Fruit fly (Drosophila melanogaster): ENCODE measurements around the gene Cp15.

The Cp15 gene

DNA sequence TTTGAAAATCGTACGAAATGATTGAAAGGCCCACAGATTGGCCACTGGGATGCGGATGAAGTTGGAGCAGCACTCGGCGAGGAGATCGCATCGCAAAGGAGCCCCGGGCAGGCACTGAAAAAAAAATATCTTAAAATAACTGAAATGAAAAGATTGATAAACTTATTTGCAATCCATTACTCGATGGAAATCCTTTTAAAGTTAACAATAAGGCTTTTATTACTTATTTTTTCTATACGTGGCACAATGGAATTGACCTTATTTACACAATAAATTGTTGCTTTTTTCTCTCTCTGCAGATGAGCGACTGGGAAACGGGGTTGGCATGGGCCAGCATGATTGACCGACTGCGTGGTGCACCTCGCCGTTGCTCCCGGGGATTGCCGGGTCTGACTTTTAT lies 23.0 kb downstream of the Cp15 start (continued):
- TF ChIP-seq org-1 (GFP tag; optimal IDR thresholded peaks at IDR 0.05) (peak; percentile 44), Ptx1 (GFP tag; IDR thresholded peaks at IDR 0.05) (peak; percentile 67), Ets97D (GFP tag; optimal IDR thresholded peaks at IDR 0.05) (no peak), chm (GFP tag; IDR thresholded peaks at IDR 0.05) (no peak), CG10321 (GFP tag; IDR thresholded peaks at IDR 0.05) (no peak), Dp (GFP tag; optimal IDR thresholded peaks at IDR 0.05) (no peak), sd (tag; optimal IDR thresholded peaks at IDR 0.05) (no peak), br (optimal IDR thresholded peaks at IDR 0.05) (no peak), ERR (GFP tag; optimal IDR thresholded peaks at IDR 0.05) (peak; percentile 2), dmrt99B (tag; optimal IDR thresholded peaks at IDR 0.05) (peak; percentile 81), disco-r (GFP tag; optimal IDR thresholded peaks at IDR 0.05) (no peak), CG16813 (GFP tag; IDR thresholded peaks at IDR 0.05; ENCODE audit: partially characterized antibody) (no peak), CG5953 (GFP tag; IDR thresholded peaks at IDR 0.05) (peak; percentile 67), phol (tag; optimal IDR thresholded peaks at IDR 0.05) (peak; percentile 70), chn (GFP tag; optimal IDR thresholded peaks at IDR 0.05) (peak; percentile 37), Fer3 (tag; optimal IDR thresholded peaks at IDR 0.05) (peak; percentile 41), Dref (GFP tag; IDR thresholded peaks at IDR 0.05) (no peak), HLH3B (GFP tag; IDR thresholded peaks at IDR 0.05) (peak; percentile 65), p53 (GFP tag; optimal IDR thresholded peaks at IDR 0.05) (peak; percentile 3), Lhr (GFP tag; optimal IDR thresholded peaks at IDR 0.05) (peak; percentile 4), CG10431 (GFP tag; optimal IDR thresholded peaks at IDR 0.05) (no peak), mam (GFP tag; optimal IDR thresholded peaks at IDR 0.05) (no peak), NC2α (GFP tag; optimal IDR thresholded peaks at IDR 0.05) (no peak), toy (GFP tag; IDR thresholded peaks at IDR 0.05) (no peak), CG1024 (GFP tag; IDR thresholded peaks at IDR 0.05) (peak; percentile 52; the same call in 1 of the 2 replicates), Ada2b (GFP tag; IDR thresholded peaks at IDR 0.05) (peak; percentile 64; the same call in 1 of the 2 replicates), hbn (GFP tag; IDR thresholded peaks at IDR 0.05; ENCODE audit: partially characterized antibody) (no peak), CG9797 (GFP tag; optimal IDR thresholded peaks at IDR 0.05) (no peak), CG2678 (tag; optimal IDR thresholded peaks at IDR 0.05) (peak; percentile 74), CG11085 (GFP tag; IDR thresholded peaks at IDR 0.05) (no peak), Lim3 (GFP tag; IDR thresholded peaks at IDR 0.05) (no peak), tin (GFP tag; optimal IDR thresholded peaks at IDR 0.05) (peak; percentile 40), CG16815 (GFP tag; optimal IDR thresholded peaks at IDR 0.05) (no peak), ci (GFP tag; IDR thresholded peaks at IDR 0.05) (peak; percentile 83), fru (optimal IDR thresholded peaks at IDR 0.05) (no peak), run (tag; optimal IDR thresholded peaks at IDR 0.05) (peak; percentile 12), CG14050 (GFP tag; IDR thresholded peaks at IDR 0.05) (peak; percentile 32; the same call in 1 of the 3 replicates), CG17361 (GFP tag; IDR thresholded peaks at IDR 0.05) (0 out of 3 replicates have a peak, but pooled peaks have one; percentile 35), CG12219 (GFP tag; optimal IDR thresholded peaks at IDR 0.05) (no peak), CG8281 (tag; optimal IDR thresholded peaks at IDR 0.05) (peak; percentile 4), CG17359 (tag; optimal IDR thresholded peaks at IDR 0.05) (peak; percentile 85), CG8388 (GFP tag; optimal IDR thresholded peaks at IDR 0.05) (peak; percentile 72), zfh1 (GFP tag; IDR thresholded peaks at IDR 0.05) (peak; percentile 67; the same call in 2 of the 3 replicates), ken (GFP tag; IDR thresholded peaks at IDR 0.05) (peak; percentile 67; the same call in 2 of the 3 replicates), B-H1 (GFP tag; IDR thresholded peaks at IDR 0.05) (peak; percentile 49), bowl (GFP tag; IDR thresholded peaks at IDR 0.05) (no peak), CG18599 (GFP tag; optimal IDR thresholded peaks at IDR 0.05) (peak; percentile 34), ara (GFP tag; IDR thresholded peaks at IDR 0.05) (peak; percentile 37; the same call in 1 of the 2 replicates), Eip74EF (GFP tag; optimal IDR thresholded peaks at IDR 0.05) (peak in 1 of 2 experiments; percentile 33), CG17612 (GFP tag; IDR thresholded peaks at IDR 0.05) (no peak), CG32772 (GFP tag; IDR thresholded peaks at IDR 0.05) (peak; percentile 57), CG14710 (tag; optimal IDR thresholded peaks at IDR 0.05) (peak; percentile 21)

Measured in whole organism, embryonic.